Worm (Caenorhabditis elegans): Measurements from ENCODE around the gene cln-3.1.

The cln-3.1 gene

DNA sequence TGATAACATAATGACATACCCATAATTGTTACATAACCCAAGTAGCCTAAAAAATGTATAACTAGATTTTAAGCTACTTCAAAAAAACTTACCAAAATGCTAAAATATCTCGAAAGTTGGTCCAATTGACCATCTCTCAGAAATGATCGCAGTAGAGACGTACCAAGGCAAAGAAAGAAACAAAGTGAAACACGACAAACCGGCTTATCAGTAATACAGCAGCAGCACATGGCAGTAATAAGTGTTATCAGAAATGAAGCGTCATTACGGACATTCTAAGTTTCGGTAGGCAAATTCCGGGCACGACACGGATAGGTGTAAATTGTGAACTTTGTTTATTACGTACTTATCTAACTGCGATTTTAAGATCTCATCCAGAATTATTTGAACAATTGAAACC, at the start of gene cln-3.1:
Gene cln-3.1, minus strand, starts transcription at position 171 of the 400 bp plus-strand sequence.
- TF ChIP-seq aptf-3 (GFP tag; IDR thresholded peaks at IDR 0.05) (no peak), B0019.2 (GFP tag; conservative IDR thresholded peaks at IDR 0.05) (no peak), unc-62 (GFP tag; optimal IDR thresholded peaks at IDR 0.05) (no peak), Y67H2A.10 (GFP tag; conservative IDR thresholded peaks at IDR 0.05) (no peak), nhr-80 (tag; optimal IDR thresholded peaks at IDR 0.05) (peak; percentile 61)

DNA sequence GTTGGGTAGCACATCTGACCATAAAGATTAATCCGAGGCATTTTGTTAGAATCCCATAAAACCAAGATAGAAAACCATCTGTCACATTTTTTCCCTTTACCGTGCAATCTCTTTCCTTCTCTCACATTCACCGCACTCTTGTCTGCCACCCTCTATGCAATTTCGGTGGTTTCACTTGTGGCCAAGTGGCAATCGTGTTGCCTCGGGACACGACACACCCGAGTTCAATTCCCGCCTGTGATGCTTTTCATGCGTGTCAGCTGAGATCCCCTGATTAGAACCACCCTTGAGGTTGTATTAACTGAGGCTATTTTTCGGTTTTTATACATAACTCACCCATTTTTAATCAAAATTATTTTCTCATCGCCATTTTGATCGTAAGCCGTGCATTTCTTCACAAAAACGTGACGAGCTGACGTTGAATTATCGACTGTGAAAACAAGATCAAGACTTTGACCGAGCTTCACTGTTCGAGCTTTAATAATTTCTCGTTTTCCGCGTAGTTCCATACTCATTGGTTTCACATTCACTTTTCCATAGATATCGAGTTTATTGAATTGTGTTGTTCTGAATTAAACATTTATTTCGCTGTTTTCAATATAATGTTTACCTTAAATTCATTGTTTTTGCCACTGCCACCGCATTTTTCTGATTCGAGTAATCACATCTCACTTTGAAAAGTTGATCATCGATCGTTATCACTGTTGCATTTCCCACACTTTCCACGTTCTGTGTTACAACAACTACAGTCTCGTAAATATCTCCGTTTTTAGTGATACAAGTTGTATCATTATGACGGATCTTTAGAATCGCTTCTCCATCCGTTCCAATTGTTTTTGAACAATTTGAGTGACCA, 48.8 kb upstream of the cln-3.1 start:
- peak; percentile 85 for TF ChIP-seq cebp-1 (GFP tag; IDR thresholded peaks at IDR 0.05)
- peak; percentile 93 for TF ChIP-seq cebp-1 (tag; optimal IDR thresholded peaks at IDR 0.05)
- TF ChIP-seq ceh-91 (GFP tag; IDR thresholded peaks at IDR 0.05) = peak; percentile 65
- peak; percentile 94 for TF ChIP-seq Y95B8A.8 (GFP tag; IDR thresholded peaks at IDR 0.05)
- TF ChIP-seq nfya-1 (tag; optimal IDR thresholded peaks at IDR 0.05; ENCODE audit: borderline replicate concordance, insufficient read depth) = no peak
- TF ChIP-seq lin-40 (tag; optimal IDR thresholded peaks at IDR 0.05) = peak; percentile 85
- peak; percentile 99 for TF ChIP-seq ceh-27 (GFP tag; optimal IDR thresholded peaks at IDR 0.05)
- TF ChIP-seq snpc-3.4 (tag; optimal IDR thresholded peaks at IDR 0.05) = peak; percentile 96
- peak; percentile 97 for TF ChIP-seq repo-1 (tag; optimal IDR thresholded peaks at IDR 0.05)
- peak; percentile 94 for TF ChIP-seq hrde-1 (tag; optimal IDR thresholded peaks at IDR 0.05; ENCODE audit: borderline replicate concordance)
- peak; percentile 96 for TF ChIP-seq zfh-2 (GFP tag; conservative IDR thresholded peaks at IDR 0.05)
- peak; percentile 73 for TF ChIP-seq egrh-3 (GFP tag; IDR thresholded peaks at IDR 0.05)
- peak; percentile 99 for TF ChIP-seq Y56A3A.18 (GFP tag; IDR thresholded peaks at IDR 0.05)
- TF ChIP-seq madf-8 (GFP tag; conservative IDR thresholded peaks at IDR 0.05) = peak; percentile 65
- peak; percentile 90 for TF ChIP-seq madf-6 (GFP tag; IDR thresholded peaks at IDR 0.05)
- peak; percentile 88 for TF ChIP-seq ztf-18 (tag; optimal IDR thresholded peaks at IDR 0.05)
- TF ChIP-seq C17E4.6 (GFP tag; IDR thresholded peaks at IDR 0.05) = peak; percentile 94
- TF ChIP-seq F33H1.4 (GFP tag; IDR thresholded peaks at IDR 0.05) = peak; percentile 67
- TF ChIP-seq nfyb-1 (GFP tag; IDR thresholded peaks at IDR 0.05) = peak; percentile 97
- TF ChIP-seq lag-1 (GFP tag; IDR thresholded peaks at IDR 0.05) = 0 out of 2 replicates have a peak, but pooled peaks have one; percentile 71
- TF ChIP-seq tbp1 (GFP tag; optimal IDR thresholded peaks at IDR 0.05) = peak; percentile 100
- TF ChIP-seq rec-8 (tag; optimal IDR thresholded peaks at IDR 0.05) = peak; percentile 94 to 98
- peak; percentile 84 for TF ChIP-seq hlh-26 (GFP tag; conservative IDR thresholded peaks at IDR 0.05)
- peak; percentile 93 for TF ChIP-seq tlf-1 (GFP tag; optimal IDR thresholded peaks at IDR 0.05)
- TF ChIP-seq ceh-79 (tag; optimal IDR thresholded peaks at IDR 0.05) = peak; percentile 99
- peak; percentile 98; the same call in 1 of the 2 replicates for TF ChIP-seq F37B4.10 (GFP tag; IDR thresholded peaks at IDR 0.05)
- peak; percentile 84 for TF ChIP-seq aptf-2 (GFP tag; conservative IDR thresholded peaks at IDR 0.05)
- TF ChIP-seq nhr-80 (tag; optimal IDR thresholded peaks at IDR 0.05) = peak; percentile 80
- peak; percentile 71 for TF ChIP-seq F22D6.2 (tag; optimal IDR thresholded peaks at IDR 0.05)
- TF ChIP-seq dox-1 (GFP tag; IDR thresholded peaks at IDR 0.05) = peak; percentile 98
- peak; percentile 86 for TF ChIP-seq ceh-100 (GFP tag; IDR thresholded peaks at IDR 0.05)
- peak; percentile 95 for TF ChIP-seq ekl-4 (GFP tag; IDR thresholded peaks at IDR 0.05)
- peak; percentile 90 for TF ChIP-seq K12H6.12 (tag; optimal IDR thresholded peaks at IDR 0.05)
- peak; percentile 93 for TF ChIP-seq Y79H2A.3 (GFP tag; conservative IDR thresholded peaks at IDR 0.05)
- TF ChIP-seq ceh-40 (GFP tag; IDR thresholded peaks at IDR 0.05) = peak; percentile 96
- peak; percentile 97 for TF ChIP-seq B0336.3 (GFP tag; IDR thresholded peaks at IDR 0.05)
- peak; percentile 99 for TF ChIP-seq rpc-1 (optimal IDR thresholded peaks at IDR 0.05)
- TF ChIP-seq rpc-1 (tag; optimal IDR thresholded peaks at IDR 0.05) = peak; percentile 99
- peak; percentile 94 for TF ChIP-seq ztf-6 (GFP tag; IDR thresholded peaks at IDR 0.05)
- TF ChIP-seq cebp-2 (GFP tag; IDR thresholded peaks at IDR 0.05) = peak; percentile 99
- TF ChIP-seq ZK185.1 (tag; optimal IDR thresholded peaks at IDR 0.05; ENCODE audit: poor library complexity, severe bottlenecking) = peak; percentile 94

All from whole organism, young adult.